Worm (Caenorhabditis elegans) whole organism, mixed stage, embryonic: Measurements from ENCODE around the gene sre-4.

ENCODE experiments used
- M03D4.4 ChIP-seq: sonication (generic microtip); optimal IDR thresholded peaks from 2 replicates; lab custom pipeline; 2017; ENCODE audit warnings: mild to moderate bottlenecking, missing genetic modification characterization, missing compliant biosample characterization
- bed-3 ChIP-seq: fragments of 200-800 bp; sonication (Bioruptor generic); optimal IDR thresholded peaks from 3 replicates; lab custom pipeline; 2018; ENCODE audit warnings: mild to moderate bottlenecking, missing genetic modification characterization, moderate library complexity, missing compliant biosample characterization
- blmp-1 ChIP-seq: fragments of 150-350 bp; optimal IDR thresholded peaks from 2 replicates; lab custom pipeline; 2014; ENCODE audit warnings: missing biosample characterization, missing genetic modification characterization
- ceh-39 ChIP-seq: fragments of 150-350 bp; optimal IDR thresholded peaks from 2 replicates; lab custom pipeline; 2014; ENCODE audit warnings: missing biosample characterization, missing genetic modification characterization
- ceh-43 ChIP-seq: fragments of 200-800 bp; sonication (Bioruptor generic); optimal IDR thresholded peaks from 2 replicates; lab custom pipeline; 2018; ENCODE audit warnings: mild to moderate bottlenecking, missing genetic modification characterization, moderate library complexity, missing compliant biosample characterization
- ceh-83 ChIP-seq: fragments of 200-800 bp; sonication (Bioruptor generic); optimal IDR thresholded peaks from 2 replicates; lab custom pipeline; 2018; ENCODE audit warnings: mild to moderate bottlenecking, missing genetic modification characterization, missing compliant biosample characterization
- cnd-1 ChIP-seq: fragments of 200-800 bp; sonication (Bioruptor generic); optimal IDR thresholded peaks from 2 replicates; lab custom pipeline; 2018; ENCODE audit warnings: mild to moderate bottlenecking, missing genetic modification characterization, missing compliant biosample characterization
- drap-1 ChIP-seq: fragments of 200-800 bp; sonication (Bioruptor generic); optimal IDR thresholded peaks from 3 replicates; lab custom pipeline; 2018; ENCODE audit warnings: mild to moderate bottlenecking, missing genetic modification characterization, missing compliant biosample characterization
- elt-1 ChIP-seq: sonication (generic microtip); optimal IDR thresholded peaks from 2 replicates; lab custom pipeline; 2017; ENCODE audit warnings: missing genetic modification characterization, mild to moderate bottlenecking, missing compliant biosample characterization, antibody characterized with exemption, moderate library complexity, borderline replicate concordance; ENCODE audit not compliant: insufficient read depth
- elt-3 ChIP-seq: fragments of 150-350 bp; optimal IDR thresholded peaks from 2 replicates; lab custom pipeline; 2014; ENCODE audit warnings: missing biosample characterization, missing genetic modification characterization
- ham-2 ChIP-seq: fragments of 200-800 bp; sonication (Bioruptor generic); optimal IDR thresholded peaks from 2 replicates; lab custom pipeline; 2018; ENCODE audit warnings: mild to moderate bottlenecking, missing genetic modification characterization, missing compliant biosample characterization
- hlh-1 ChIP-seq: fragments of 150-350 bp; optimal IDR thresholded peaks from 2 replicates; lab custom pipeline; 2014; ENCODE audit warnings: missing biosample characterization, missing genetic modification reagents, missing genetic modification characterization
- lin-13 ChIP-seq: fragments of 150-350 bp; optimal IDR thresholded peaks from 2 replicates; lab custom pipeline; 2014; ENCODE audit warnings: missing biosample characterization, missing genetic modification characterization
- lin-32 ChIP-seq: fragments of 200-800 bp; sonication (Bioruptor generic); optimal IDR thresholded peaks from 2 replicates; lab custom pipeline; 2018; ENCODE audit warnings: mild to moderate bottlenecking, missing genetic modification characterization, missing compliant biosample characterization
- lsy-2 ChIP-seq: fragments of 150-350 bp; optimal IDR thresholded peaks from 2 replicates; lab custom pipeline; 2014; ENCODE audit warnings: missing biosample characterization, missing genetic modification characterization
- mab-5 ChIP-seq: fragments of 150-350 bp; optimal IDR thresholded peaks from 2 replicates; lab custom pipeline; 2014; ENCODE audit warnings: missing biosample characterization, missing genetic modification characterization
- mep-1 ChIP-seq: fragments of 150-350 bp; optimal IDR thresholded peaks from 2 replicates; lab custom pipeline; 2017; ENCODE audit warnings: missing biosample characterization, missing genetic modification reagents, missing genetic modification characterization, inconsistent platforms
- mls-2 ChIP-seq: sonication (generic microtip); optimal IDR thresholded peaks from 2 replicates; lab custom pipeline; 2016; ENCODE audit warnings: mild to moderate bottlenecking, missing genetic modification characterization, moderate library complexity, missing compliant biosample characterization
- nhr-12 ChIP-seq: fragments of 150-350 bp; optimal IDR thresholded peaks from 2 replicates; lab custom pipeline; 2014; ENCODE audit warnings: missing biosample characterization, missing genetic modification characterization
- nhr-2 ChIP-seq: fragments of 150-350 bp; optimal IDR thresholded peaks from 2 replicates; lab custom pipeline; 2014; ENCODE audit warnings: missing biosample characterization, missing genetic modification characterization
- nhr-237 ChIP-seq: fragments of 150-350 bp; optimal IDR thresholded peaks from 2 replicates; lab custom pipeline; 2014; ENCODE audit warnings: missing biosample characterization, missing genetic modification characterization
- nhr-28 ChIP-seq: fragments of 150-350 bp; optimal IDR thresholded peaks from 2 replicates; lab custom pipeline; 2014; ENCODE audit warnings: missing biosample characterization, missing genetic modification characterization
- nhr-76 ChIP-seq: sonication (generic microtip); optimal IDR thresholded peaks from 2 replicates; lab custom pipeline; 2017; ENCODE audit warnings: missing biosample characterization, missing genetic modification characterization
- pha-4 ChIP-seq: fragments of 150-350 bp; optimal IDR thresholded peaks from 2 replicates; lab custom pipeline; 2018; ENCODE audit warnings: missing biosample characterization, missing genetic modification reagents, missing genetic modification characterization
- sem-2 ChIP-seq: fragments of 200-800 bp; sonication (Bioruptor generic); optimal IDR thresholded peaks from 2 replicates; lab custom pipeline; 2018; ENCODE audit warnings: mild to moderate bottlenecking, missing genetic modification characterization, missing compliant biosample characterization
- snpc-4 ChIP-seq: fragments of 150-350 bp; optimal IDR thresholded peaks from 2 replicates; lab custom pipeline; 2014; ENCODE audit warnings: missing biosample characterization, missing genetic modification characterization
- sptf-1 ChIP-seq: sonication (generic microtip); optimal IDR thresholded peaks from 2 replicates; lab custom pipeline; 2017; ENCODE audit warnings: mild to moderate bottlenecking, missing genetic modification characterization, moderate library complexity, missing compliant biosample characterization
- tbx-8 ChIP-seq: fragments of 200-800 bp; sonication (Bioruptor generic); optimal IDR thresholded peaks from 2 replicates; lab custom pipeline; 2018; ENCODE audit warnings: mild to moderate bottlenecking, missing genetic modification characterization, moderate library complexity, missing compliant biosample characterization
- unc-120 ChIP-seq: sonication (generic microtip); optimal IDR thresholded peaks from 2 replicates; lab custom pipeline; 2017; ENCODE audit warnings: missing genetic modification characterization, missing compliant biosample characterization; ENCODE audit not compliant: poor library complexity, severe bottlenecking
- unc-39 ChIP-seq: fragments of 150-350 bp; optimal IDR thresholded peaks from 2 replicates; lab custom pipeline; 2014; ENCODE audit warnings: missing biosample characterization, missing genetic modification characterization
- unc-62 ChIP-seq: fragments of 150-350 bp; optimal IDR thresholded peaks from 2 replicates; lab custom pipeline; 2014; ENCODE audit warnings: missing biosample characterization, missing genetic modification reagents, missing genetic modification characterization
- zip-8 ChIP-seq: fragments of 150-350 bp; optimal IDR thresholded peaks from 2 replicates; lab custom pipeline; 2014; ENCODE audit warnings: missing biosample characterization, missing genetic modification characterization

sre-4 gene

ce11 chrIV:9784689-9785088 is at the start of gene sre-4:
Gene sre-4 (minus strand): TSS chrIV:9784789.
- TF ChIP-seq M03D4.4 (no peak), ham-2 (GFP tag; lab: Kevin White, UChicago) (no peak), ceh-83 (GFP tag; lab: Kevin White, UChicago) (no peak), unc-62 (GFP tag; lab: Kevin White, UChicago) (no peak), elt-3 (tag; lab: Kevin White, UChicago) (no peak), pha-4 (tag; lab: Kevin White, UChicago) (no peak), mls-2 (tag; lab: Kevin White, UChicago) (no peak), nhr-2 (tag; lab: Kevin White, UChicago) (no peak), nhr-76 (tag; lab: Kevin White, UChicago) (no peak), bed-3 (GFP tag; lab: Kevin White, UChicago) (no peak), lsy-2 (tag; lab: Kevin White, UChicago) (no peak), snpc-4 (no peak), tbx-8 (GFP tag; lab: Kevin White, UChicago) (no peak), nhr-237 (tag; lab: Kevin White, UChicago) (no peak), elt-1 (tag; lab: Kevin White, UChicago) (no peak), blmp-1 (tag; lab: Kevin White, UChicago) (no peak), cnd-1 (tag; lab: Kevin White, UChicago) (no peak)

- TF ChIP-seq sem-2 (GFP tag; lab: Kevin White, UChicago) (no peak), unc-39 (tag; lab: Kevin White, UChicago) (no peak), lin-13 (tag; lab: Kevin White, UChicago) (no peak), lin-32 (GFP tag; lab: Kevin White, UChicago) (no peak), elt-3 (tag; lab: Kevin White, UChicago) (no peak)
These were observed 48.7 kb upstream of the sre-4 start for ce11 chrIV:9833337-9833736.

ce11 chrIV:9832586-9832985 is 48.0 kb upstream of the sre-4 start, which contains the start of gene kin-21:
Gene kin-21 (plus strand): TSS chrIV:9832886.
- TF ChIP-seq unc-120 (tag; lab: Kevin White, UChicago) (no peak), drap-1 (GFP tag; lab: Kevin White, UChicago) (no peak), mab-5 (tag; lab: Kevin White, UChicago) (no peak), zip-8 (tag; lab: Kevin White, UChicago) (no peak), elt-1 (tag; lab: Kevin White, UChicago) (no peak), nhr-28 (no peak), lin-13 (tag; lab: Kevin White, UChicago) (no peak), M03D4.4 (no peak)

- TF ChIP-seq bed-3 (GFP tag; lab: Kevin White, UChicago) (no peak), ceh-39 (tag; lab: Kevin White, UChicago) (no peak), drap-1 (GFP tag; lab: Kevin White, UChicago) (no peak), unc-62 (GFP tag; lab: Kevin White, UChicago) (no peak), zip-8 (tag; lab: Kevin White, UChicago) (no peak), lin-32 (GFP tag; lab: Kevin White, UChicago) (no peak), nhr-237 (tag; lab: Kevin White, UChicago) (no peak)
These were observed 40.7 kb upstream of the sre-4 start, which contains the start of gene mtr-4 for ce11 chrIV:9825196-9825744. Gene mtr-4 (plus strand): TSS chrIV:9825694.

ce11 chrIV:9824480-9824879 is 39.9 kb upstream of the sre-4 start, which contains the start of gene catp-6:
Gene catp-6 (minus strand): TSS chrIV:9824580.
- TF ChIP-seq elt-3 (tag; lab: Kevin White, UChicago): no peak
- no peak for TF ChIP-seq unc-39 (tag; lab: Kevin White, UChicago)
- TF ChIP-seq nhr-12: no peak
- no peak for TF ChIP-seq zip-8 (tag; lab: Kevin White, UChicago)
- TF ChIP-seq tbx-8 (GFP tag; lab: Kevin White, UChicago): no peak
- TF ChIP-seq ceh-43: no peak
- TF ChIP-seq snpc-4: no peak
- no peak for TF ChIP-seq M03D4.4
- no peak for TF ChIP-seq mep-1 (tag; lab: Kevin White, UChicago)
- TF ChIP-seq sptf-1 (tag; lab: Kevin White, UChicago): no peak
- no peak for TF ChIP-seq ceh-83 (GFP tag; lab: Kevin White, UChicago)
- TF ChIP-seq blmp-1 (tag; lab: Kevin White, UChicago): no peak
- no peak for TF ChIP-seq lsy-2 (tag; lab: Kevin White, UChicago)
- TF ChIP-seq hlh-1 (tag; lab: Kevin White, UChicago): no peak
- TF ChIP-seq nhr-2 (tag; lab: Kevin White, UChicago): no peak
- TF ChIP-seq drap-1 (GFP tag; lab: Kevin White, UChicago): no peak
